Worm (Caenorhabditis elegans): ENCODE data around the gene C04E6.13.
A peak's percentile ranks its signal among the peaks of the same experiment; 100 is the strongest.

The C04E6.13 gene

DNA sequence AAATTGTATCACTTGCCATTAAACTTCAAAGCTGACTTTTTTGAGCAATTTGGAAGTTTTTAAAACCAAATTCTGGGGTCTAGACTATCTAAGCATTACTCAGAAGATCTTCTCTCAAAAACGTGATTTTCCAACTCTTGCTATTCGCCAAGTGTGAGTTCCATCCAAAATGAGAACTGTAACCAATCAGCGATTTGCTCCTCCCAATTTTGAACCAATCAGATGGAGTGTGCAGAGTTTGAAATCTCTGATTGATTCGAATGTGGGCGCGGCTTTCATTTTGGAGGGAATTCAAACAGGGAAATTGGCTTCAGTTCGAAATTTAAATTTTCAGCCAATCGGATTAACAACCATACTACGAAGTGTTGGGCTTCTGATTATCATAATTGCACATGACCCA is 40.6 kb downstream of the C04E6.13 start:
- no peak for TF ChIP-seq lsy-2 (tag; optimal IDR thresholded peaks at IDR 0.05)
- TF ChIP-seq sma-9 (GFP tag; optimal IDR thresholded peaks at IDR 0.05) = no peak
- TF ChIP-seq sma-9 (tag; optimal IDR thresholded peaks at IDR 0.05) = no peak
- TF ChIP-seq nhr-6 (tag; optimal IDR thresholded peaks at IDR 0.05) = no peak
- TF ChIP-seq lin-11 (tag; optimal IDR thresholded peaks at IDR 0.05) = no peak
- no peak for TF ChIP-seq alr-1 (tag; optimal IDR thresholded peaks at IDR 0.05)
- TF ChIP-seq ztf-1 (GFP tag; conservative IDR thresholded peaks at IDR 0.05) = no peak
- no peak for TF ChIP-seq crh-2 (tag; optimal IDR thresholded peaks at IDR 0.05)
- TF ChIP-seq unc-39 (tag; optimal IDR thresholded peaks at IDR 0.05) = no peak
- no peak for TF ChIP-seq mbf-1 (tag; optimal IDR thresholded peaks at IDR 0.05)
- TF ChIP-seq nhr-10 (tag; optimal IDR thresholded peaks at IDR 0.05) = no peak
- no peak for TF ChIP-seq dmd-4 (tag; optimal IDR thresholded peaks at IDR 0.05)
- TF ChIP-seq blmp-1 (tag; optimal IDR thresholded peaks at IDR 0.05; ENCODE audit: insufficient read depth) = no peak
- TF ChIP-seq elt-1 (tag; optimal IDR thresholded peaks at IDR 0.05) = no peak
- no peak for TF ChIP-seq elt-3 (tag; optimal IDR thresholded peaks at IDR 0.05)
- TF ChIP-seq C34F6.9 (tag; optimal IDR thresholded peaks at IDR 0.05) = no peak
- TF ChIP-seq mab-5 (tag; optimal IDR thresholded peaks at IDR 0.05) = no peak
- no peak for TF ChIP-seq R02D3.7 (tag; optimal IDR thresholded peaks at IDR 0.05)
- no peak for TF ChIP-seq lin-39 (tag; optimal IDR thresholded peaks at IDR 0.05)

- TF ChIP-seq Y55F3AM.14 (GFP tag; optimal IDR thresholded peaks at IDR 0.05) = no peak
- TF ChIP-seq nhr-12 (tag; optimal IDR thresholded peaks at IDR 0.05) = no peak
- TF ChIP-seq nhr-21 (tag; optimal IDR thresholded peaks at IDR 0.05) = no peak
Measured at ce11 chrV:5954747-5955146, 42.2 kb downstream of the C04E6.13 start, which contains the start of gene M03F8.6. TSS of gene M03F8.6 (minus strand) at chrV:5954847.

DNA sequence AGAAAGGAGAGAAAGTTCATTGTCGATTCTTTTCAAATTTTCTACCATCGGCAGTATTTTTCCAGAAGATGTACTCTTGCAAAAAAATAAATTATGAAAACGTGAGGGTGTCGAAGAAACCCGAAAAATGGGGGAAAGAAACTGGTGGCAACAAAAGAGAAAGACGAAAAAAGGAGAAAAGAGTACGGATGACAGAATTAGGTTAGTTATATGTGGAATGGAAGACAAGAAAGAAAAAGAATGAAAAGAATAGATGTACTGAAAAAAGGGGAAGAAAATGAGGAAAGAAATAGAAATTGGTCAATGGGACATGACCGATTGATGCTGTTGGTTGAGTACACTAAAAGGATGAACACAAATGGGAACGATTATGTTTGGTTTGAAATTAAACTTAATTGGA is 43.1 kb downstream of the C04E6.13 start:
- TF ChIP-seq lin-13 (GFP tag; optimal IDR thresholded peaks at IDR 0.05) (no peak), nhr-21 (tag; optimal IDR thresholded peaks at IDR 0.05) (no peak), alr-1 (tag; optimal IDR thresholded peaks at IDR 0.05) (no peak), snpc-4 (tag; optimal IDR thresholded peaks at IDR 0.05) (no peak), elt-3 (tag; optimal IDR thresholded peaks at IDR 0.05) (no peak), egl-27 (tag; optimal IDR thresholded peaks at IDR 0.05) (no peak)

DNA sequence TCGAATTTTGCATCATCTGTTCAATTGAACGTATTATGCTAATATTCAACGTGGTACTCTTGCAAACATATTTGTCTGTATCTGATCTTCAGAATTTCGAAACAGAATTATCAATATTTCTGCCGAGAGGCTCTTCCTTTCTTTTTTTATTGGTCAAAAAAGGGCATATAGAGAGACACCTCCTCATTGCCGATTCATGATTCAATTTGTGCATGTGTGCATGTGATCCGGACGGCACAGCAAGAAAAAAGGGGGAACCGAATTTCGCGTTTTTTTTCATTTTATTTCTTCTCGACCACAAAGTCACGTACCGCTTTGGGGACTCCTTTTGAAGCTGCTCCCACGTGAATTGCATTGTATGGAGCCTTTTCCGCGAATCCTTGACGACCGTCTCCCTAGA is 49.0 kb downstream of the C04E6.13 start, which contains the start of gene mcp-1:
TSS of gene mcp-1 (plus strand) at position 292 of the 400 bp plus-strand sequence.
- TF ChIP-seq lin-11 (tag; optimal IDR thresholded peaks at IDR 0.05) (no peak), C34F6.9 (tag; optimal IDR thresholded peaks at IDR 0.05) (peak; percentile 32), snpc-4 (tag; optimal IDR thresholded peaks at IDR 0.05) (no peak), Y55F3AM.14 (GFP tag; optimal IDR thresholded peaks at IDR 0.05) (no peak), F13H6.1 (tag; optimal IDR thresholded peaks at IDR 0.05) (peak; percentile 5), nhr-129 (tag; optimal IDR thresholded peaks at IDR 0.05) (peak; percentile 24), peb-1 (tag; optimal IDR thresholded peaks at IDR 0.05) (no peak), elt-3 (tag; optimal IDR thresholded peaks at IDR 0.05) (no peak), zag-1 (tag; optimal IDR thresholded peaks at IDR 0.05) (peak; percentile 14), sma-9 (GFP tag; optimal IDR thresholded peaks at IDR 0.05) (peak; percentile 27), sma-9 (tag; optimal IDR thresholded peaks at IDR 0.05) (no peak), aly-2 (tag; optimal IDR thresholded peaks at IDR 0.05) (no peak), lin-39 (tag; optimal IDR thresholded peaks at IDR 0.05) (no peak), nhr-10 (tag; optimal IDR thresholded peaks at IDR 0.05) (no peak), nhr-21 (tag; optimal IDR thresholded peaks at IDR 0.05) (no peak), ztf-4 (tag; optimal IDR thresholded peaks at IDR 0.05) (no peak), alr-1 (tag; optimal IDR thresholded peaks at IDR 0.05) (no peak), nhr-25 (tag; optimal IDR thresholded peaks at IDR 0.05) (no peak), nhr-6 (tag; optimal IDR thresholded peaks at IDR 0.05) (no peak), unc-55 (GFP tag; optimal IDR thresholded peaks at IDR 0.05) (no peak)

- TF ChIP-seq crh-2 (tag; optimal IDR thresholded peaks at IDR 0.05) (no peak), F13H6.1 (tag; optimal IDR thresholded peaks at IDR 0.05) (no peak), C34F6.9 (tag; optimal IDR thresholded peaks at IDR 0.05) (no peak), nhr-25 (tag; optimal IDR thresholded peaks at IDR 0.05) (no peak), aly-2 (tag; optimal IDR thresholded peaks at IDR 0.05) (no peak), dmd-4 (tag; optimal IDR thresholded peaks at IDR 0.05) (no peak), mbf-1 (tag; optimal IDR thresholded peaks at IDR 0.05) (no peak), nhr-23 (tag; optimal IDR thresholded peaks at IDR 0.05) (no peak), sma-3 (GFP tag; optimal IDR thresholded peaks at IDR 0.05) (no peak)
Measured at ce11 chrV:5963092-5963491, 50.6 kb downstream of the C04E6.13 start.

All from whole organism, L2 larva.